Worm (Caenorhabditis elegans) whole organism, L1 larva: Measurements from ENCODE around the gene F45C12.17.

Experiments used
- aly-2 ChIP-seq: fragments of 150-350 bp; optimal IDR thresholded peaks from 2 replicates; lab custom pipeline; 2014; ENCODE audit warnings: missing biosample characterization, missing genetic modification characterization
- blmp-1 ChIP-seq: fragments of 150-350 bp; optimal IDR thresholded peaks from 2 replicates; lab custom pipeline; 2014; ENCODE audit warnings: missing biosample characterization, missing genetic modification characterization
- egl-27 ChIP-seq, 2 experiments: fragments of 150-350 bp in 1 of 2; sonication (generic microtip); optimal IDR thresholded peaks; 3 replicates each; lab custom pipeline; 2017 to 2018; ENCODE audit warnings: missing biosample characterization in 2 of 2, missing genetic modification characterization in 2 of 2, missing genetic modification reagents in 2 of 2
- elt-3 ChIP-seq, 6 experiments: fragments of 150-350 bp in 1 of 6; sonication (generic microtip); optimal IDR thresholded peaks; 2 replicates each; lab custom pipeline; 2017 to 2018; ENCODE audit warnings: missing biosample characterization in 6 of 6, missing genetic modification characterization in 6 of 6, inconsistent platforms in 1 of 6
- fkh-10 ChIP-seq: sonication (generic microtip); optimal IDR thresholded peaks from 2 replicates; lab custom pipeline; 2017; ENCODE audit warnings: missing biosample characterization, missing genetic modification reagents, missing genetic modification characterization
- lin-13 ChIP-seq: fragments of 150-350 bp; optimal IDR thresholded peaks from 2 replicates; lab custom pipeline; 2014; ENCODE audit warnings: missing biosample characterization, missing genetic modification reagents, missing genetic modification characterization
- lin-39 ChIP-seq: fragments of 150-350 bp; optimal IDR thresholded peaks from 2 replicates; lab custom pipeline; 2014; ENCODE audit warnings: missing biosample characterization, missing genetic modification reagents, missing genetic modification characterization
- nhr-12 ChIP-seq: sonication (generic microtip); optimal IDR thresholded peaks from 2 replicates; lab custom pipeline; 2017; ENCODE audit warnings: missing biosample characterization, missing genetic modification characterization
- nhr-237 ChIP-seq: fragments of 150-350 bp; optimal IDR thresholded peaks from 2 replicates; lab custom pipeline; 2014; ENCODE audit warnings: missing biosample characterization, missing genetic modification characterization
- swsn-7 ChIP-seq: sonication (generic microtip); optimal IDR thresholded peaks from 2 replicates; lab custom pipeline; 2016; ENCODE audit warnings: missing genetic modification characterization, missing compliant biosample characterization
- unc-130 ChIP-seq: fragments of 150-350 bp; optimal IDR thresholded peaks from 2 replicates; lab custom pipeline; 2017; ENCODE audit warnings: missing biosample characterization, missing genetic modification characterization, inconsistent platforms
- ztf-4 ChIP-seq: fragments of 150-350 bp; optimal IDR thresholded peaks from 2 replicates; lab custom pipeline; 2014; ENCODE audit warnings: missing biosample characterization, missing genetic modification characterization

DNA sequence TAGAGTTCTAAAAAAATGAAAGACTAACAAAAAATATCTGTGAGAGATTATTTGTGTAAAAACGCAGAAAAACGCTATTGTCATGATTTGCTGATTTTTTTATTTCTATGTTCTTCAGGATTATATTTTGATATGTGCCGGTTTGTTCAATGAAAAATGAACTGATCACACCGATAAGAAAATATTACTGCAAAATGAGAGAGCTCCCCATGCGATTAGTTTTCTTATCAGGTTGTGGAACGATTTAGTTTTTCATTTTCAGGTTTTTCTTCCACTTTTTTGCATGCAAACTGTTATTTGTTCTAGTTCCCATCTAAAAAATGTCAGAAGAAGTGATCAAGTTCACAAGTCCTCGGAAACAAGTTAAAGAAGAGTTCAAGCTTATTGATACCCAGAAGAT is 2.3 kb downstream of the F45C12.17 start, which contains the start of gene btb-9:
- TF ChIP-seq nhr-12 (tag; lab: Kevin White, UChicago): no peak
- no peak for TF ChIP-seq elt-3 (tag; optimal IDR thresholded peaks at IDR 0.05; lab: Kevin White, UChicago)
- TF ChIP-seq egl-27 (tag; optimal IDR thresholded peaks at IDR 0.05; lab: Kevin White, UChicago): no peak
- TF ChIP-seq lin-13 (GFP tag; lab: Kevin White, UChicago): no peak
- TF ChIP-seq unc-130: no peak
- TF ChIP-seq ztf-4 (tag; lab: Kevin White, UChicago): no peak
- TF ChIP-seq aly-2 (tag; lab: Kevin White, UChicago): no peak
- no peak for TF ChIP-seq lin-39 (tag; lab: Kevin White, UChicago)
- TF ChIP-seq nhr-237 (tag; lab: Kevin White, UChicago): no peak
- no peak for TF ChIP-seq fkh-10 (GFP tag; lab: Kevin White, UChicago)
- no peak for TF ChIP-seq swsn-7
- TF ChIP-seq blmp-1 (tag; lab: Kevin White, UChicago): no peak
